Fruit fly (Drosophila melanogaster) whole organism, embryonic: ENCODE data around the gene CG17625.
A peak's percentile ranks its signal among the peaks of the same experiment; 100 is the strongest.

Experiments used
- B-H1 ChIP-seq: fragments of 200-800 bp; sonication (Bioruptor generic); IDR thresholded peaks from 3 replicates; pipeline ENCODE4 v1.3.6; 2022; ENCODE audit warnings: missing biosample characterization, missing genetic modification characterization
- Bdp1 ChIP-seq: fragments of 200-800 bp; sonication (Bioruptor generic); optimal IDR thresholded peaks from 3 replicates; lab custom pipeline; 2016; ENCODE audit warnings: missing biosample characterization, missing genetic modification characterization
- CG10366 ChIP-seq: fragments of 200-800 bp; sonication (Bioruptor generic); IDR thresholded peaks from 2 replicates; pipeline ENCODE4 v1.3.6; 2022; ENCODE audit warnings: missing biosample characterization, missing genetic modification characterization
- CG11085 ChIP-seq: fragments of 200-800 bp; sonication (Bioruptor generic); IDR thresholded peaks from 2 replicates; pipeline ENCODE4 v1.3.6; 2022; ENCODE audit warnings: missing biosample characterization, missing genetic modification characterization
- CG12071 ChIP-seq: fragments of 200-800 bp; sonication (Bioruptor generic); optimal IDR thresholded peaks from 3 replicates; lab custom pipeline; 2018; ENCODE audit warnings: missing biosample characterization, mild to moderate bottlenecking, missing genetic modification characterization
- CG1233 ChIP-seq: fragments of 200-800 bp; sonication (Bioruptor generic); optimal IDR thresholded peaks from 4 replicates; lab custom pipeline; 2018; ENCODE audit warnings: missing biosample characterization, mild to moderate bottlenecking, missing genetic modification characterization
- CG14710 ChIP-seq: fragments of 200-800 bp; sonication (Bioruptor generic); optimal IDR thresholded peaks from 3 replicates; lab custom pipeline; 2019; ENCODE audit warnings: missing biosample characterization, mild to moderate bottlenecking, missing genetic modification characterization, moderate library complexity
- CG14860 ChIP-seq: fragments of 200-800 bp; sonication (Bioruptor generic); IDR thresholded peaks from 3 replicates; pipeline ENCODE4 v1.3.6; 2022; ENCODE audit warnings: missing biosample characterization, missing genetic modification characterization; ENCODE audit not compliant: partially characterized antibody
- CG15601 ChIP-seq: fragments of 200-800 bp; sonication (Bioruptor generic); optimal IDR thresholded peaks from 3 replicates; lab custom pipeline; 2019; ENCODE audit warnings: missing biosample characterization, mild to moderate bottlenecking, missing genetic modification characterization, moderate library complexity
- CG2120 ChIP-seq: fragments of 200-800 bp; sonication (Bioruptor generic); optimal IDR thresholded peaks from 3 replicates; lab custom pipeline; 2016; ENCODE audit warnings: missing biosample characterization, missing genetic modification characterization
- CG30431 ChIP-seq: fragments of 200-800 bp; sonication (Bioruptor generic); optimal IDR thresholded peaks from 2 replicates; lab custom pipeline; 2017; ENCODE audit warnings: missing biosample characterization, missing genetic modification characterization
- CG33213 ChIP-seq: fragments of 200-800 bp; sonication (Bioruptor generic); optimal IDR thresholded peaks from 3 replicates; lab custom pipeline; 2016; ENCODE audit warnings: missing biosample characterization, missing genetic modification characterization
- CG4282 ChIP-seq: fragments of 200-800 bp; sonication (Bioruptor generic); optimal IDR thresholded peaks from 2 replicates; lab custom pipeline; 2016; ENCODE audit warnings: missing biosample characterization, missing genetic modification characterization
- CG4360 ChIP-seq: fragments of 200-800 bp; sonication (Bioruptor generic); IDR thresholded peaks from 2 replicates; pipeline ENCODE4 v1.3.6; 2022; ENCODE audit warnings: missing biosample characterization, missing genetic modification characterization
- CG4707 ChIP-seq: fragments of 200-800 bp; sonication (Bioruptor generic); optimal IDR thresholded peaks from 2 replicates; lab custom pipeline; 2018; ENCODE audit warnings: missing biosample characterization, mild to moderate bottlenecking, missing genetic modification characterization, moderate library complexity
- CG7963 ChIP-seq: fragments of 200-800 bp; sonication (Bioruptor generic); IDR thresholded peaks from 3 replicates; pipeline ENCODE4 v1.3.6; 2022; ENCODE audit warnings: missing biosample characterization, missing genetic modification characterization; ENCODE audit not compliant: partially characterized antibody
- CG8924 ChIP-seq: fragments of 200-800 bp; optimal IDR thresholded peaks from 3 replicates; lab custom pipeline; 2019; ENCODE audit warnings: missing biosample characterization, mild to moderate bottlenecking, missing genetic modification characterization, moderate library complexity
- CG9437 ChIP-seq: fragments of 200-800 bp; sonication (Bioruptor generic); optimal IDR thresholded peaks from 2 replicates; lab custom pipeline; 2018; ENCODE audit warnings: missing biosample characterization, mild to moderate bottlenecking, missing genetic modification characterization
- CG9609 ChIP-seq: fragments of 200-800 bp; sonication (Bioruptor generic); optimal IDR thresholded peaks from 3 replicates; lab custom pipeline; 2016; ENCODE audit warnings: missing biosample characterization, missing genetic modification characterization
- CTCF ChIP-seq: fragments of 200-800 bp; sonication (Bioruptor generic); optimal IDR thresholded peaks from 2 replicates; lab custom pipeline; 2017; ENCODE audit warnings: missing biosample characterization, mild to moderate bottlenecking, missing genetic modification characterization, moderate library complexity
- CoRest ChIP-seq: fragments of 200-800 bp; sonication (Bioruptor generic); optimal IDR thresholded peaks from 3 replicates; lab custom pipeline; 2018; ENCODE audit warnings: missing biosample characterization, mild to moderate bottlenecking, missing genetic modification characterization, moderate library complexity
- Dbx ChIP-seq: fragments of 200-800 bp; sonication (Bioruptor generic); IDR thresholded peaks from 3 replicates; pipeline ENCODE4 v1.3.6; 2022; ENCODE audit warnings: missing biosample characterization, missing genetic modification characterization
- Dip3 ChIP-seq: fragments of 200-800 bp; sonication (Bioruptor generic); optimal IDR thresholded peaks from 3 replicates; lab custom pipeline; 2016; ENCODE audit warnings: missing biosample characterization, missing genetic modification characterization
- Lhr ChIP-seq: fragments of 200-800 bp; sonication (Bioruptor generic); optimal IDR thresholded peaks from 3 replicates; lab custom pipeline; 2017; ENCODE audit warnings: mild to moderate bottlenecking, missing biosample characterization, missing genetic modification reagents, missing genetic modification characterization
- MBD-R2 ChIP-seq: fragments of 200-800 bp; sonication (Bioruptor generic); IDR thresholded peaks from 2 replicates; pipeline ENCODE4 v1.3.6; 2022; ENCODE audit warnings: missing biosample characterization, missing genetic modification characterization
- NFAT ChIP-seq: fragments of 200-800 bp; sonication (Bioruptor generic); IDR thresholded peaks from 2 replicates; pipeline ENCODE4 v1.3.6; 2022; ENCODE audit warnings: missing biosample characterization, missing genetic modification characterization
- NK7.1 ChIP-seq: fragments of 200-800 bp; sonication (Bioruptor generic); optimal IDR thresholded peaks from 3 replicates; lab custom pipeline; 2016; ENCODE audit warnings: missing biosample characterization, missing genetic modification characterization
- Nf-YA ChIP-seq: fragments of 200-800 bp; sonication (Bioruptor generic); IDR thresholded peaks from 2 replicates; pipeline ENCODE4 v1.3.6; 2022; ENCODE audit warnings: missing biosample characterization, missing genetic modification characterization
- Sry-β ChIP-seq: fragments of 200-800 bp; sonication (Bioruptor generic); optimal IDR thresholded peaks from 2 replicates; lab custom pipeline; 2018; ENCODE audit warnings: missing biosample characterization, mild to moderate bottlenecking, missing genetic modification characterization, moderate library complexity
- Usf ChIP-seq: fragments of 200-800 bp; sonication (Bioruptor generic); optimal IDR thresholded peaks from 2 replicates; lab custom pipeline; 2017; ENCODE audit warnings: missing genotype, missing biosample characterization, missing genetic modification characterization
- ap ChIP-seq: fragments of 200-800 bp; sonication (Bioruptor generic); IDR thresholded peaks from 2 replicates; pipeline ENCODE4 v1.3.6; 2022; ENCODE audit warnings: missing biosample characterization, missing genetic modification characterization
- ase ChIP-seq: fragments of 200-800 bp; sonication (Bioruptor generic); IDR thresholded peaks from 3 replicates; pipeline ENCODE4 v1.3.6; 2022; ENCODE audit warnings: missing biosample characterization, missing genetic modification characterization
- cas ChIP-seq: fragments of 200-800 bp; sonication (Bioruptor generic); IDR thresholded peaks from 2 replicates; pipeline ENCODE4 v1.3.6; 2022; ENCODE audit warnings: missing biosample characterization, missing genetic modification characterization
- cwo ChIP-seq: fragments of 200-800 bp; sonication (Bioruptor generic); optimal IDR thresholded peaks from 3 replicates; lab custom pipeline; 2017; ENCODE audit warnings: missing biosample characterization, missing genetic modification characterization, mild to moderate bottlenecking, moderate library complexity, missing genetic modification reagents
- dan ChIP-seq: fragments of 200-800 bp; sonication (Bioruptor generic); IDR thresholded peaks from 2 replicates; pipeline ENCODE4 v1.3.6; 2022; ENCODE audit warnings: missing biosample characterization, missing genetic modification characterization
- dm ChIP-seq: fragments of 200-800 bp; sonication (Bioruptor generic); optimal IDR thresholded peaks from 3 replicates; lab custom pipeline; 2016; ENCODE audit warnings: missing biosample characterization, missing genetic modification characterization
- hbn ChIP-seq: fragments of 200-800 bp; sonication (Bioruptor generic); IDR thresholded peaks from 2 replicates; pipeline ENCODE4 v1.3.6; 2022; ENCODE audit warnings: missing biosample characterization, missing genetic modification characterization; ENCODE audit not compliant: partially characterized antibody
- hth ChIP-seq: fragments of >200 bp; optimal IDR thresholded peaks from 2 replicates; lab custom pipeline; 2017; ENCODE audit warnings: inconsistent platforms
- inv ChIP-seq: fragments of 200-800 bp; sonication (Bioruptor generic); IDR thresholded peaks from 2 replicates; pipeline ENCODE4 v1.3.6; 2022; ENCODE audit warnings: missing biosample characterization, missing genetic modification characterization; ENCODE audit not compliant: partially characterized antibody
- knrl ChIP-seq: fragments of 200-800 bp; sonication (Bioruptor generic); IDR thresholded peaks from 3 replicates; pipeline ENCODE4 v1.3.6; 2022; ENCODE audit warnings: missing biosample characterization, missing genetic modification characterization; ENCODE audit not compliant: partially characterized antibody
- mld ChIP-seq: fragments of 200-800 bp; sonication (Bioruptor generic); IDR thresholded peaks from 3 replicates; pipeline ENCODE4 v1.3.6; 2022; ENCODE audit warnings: missing biosample characterization, missing genetic modification characterization; ENCODE audit not compliant: partially characterized antibody
- nerfin-2 ChIP-seq: fragments of 200-800 bp; sonication (Bioruptor generic); IDR thresholded peaks from 2 replicates; pipeline ENCODE4 v1.3.6; 2022; ENCODE audit warnings: missing biosample characterization, missing genetic modification characterization; ENCODE audit not compliant: partially characterized antibody
- pb ChIP-seq: fragments of 200-800 bp; sonication (Bioruptor generic); optimal IDR thresholded peaks from 3 replicates; lab custom pipeline; 2016; ENCODE audit warnings: missing biosample characterization, missing genetic modification characterization
- psq ChIP-seq: fragments of 200-800 bp; sonication (Bioruptor generic); optimal IDR thresholded peaks from 2 replicates; lab custom pipeline; 2017; ENCODE audit warnings: missing biosample characterization, missing genetic modification characterization
- ro ChIP-seq: fragments of 200-800 bp; sonication (Bioruptor generic); IDR thresholded peaks from 2 replicates; pipeline ENCODE4 v1.3.6; 2022; ENCODE audit warnings: missing biosample characterization, missing genetic modification characterization
- run ChIP-seq: fragments of 200-800 bp; sonication (Bioruptor generic); optimal IDR thresholded peaks from 3 replicates; lab custom pipeline; 2018; ENCODE audit warnings: missing biosample characterization, mild to moderate bottlenecking, missing genetic modification characterization
- sens-2 ChIP-seq: fragments of 200-800 bp; sonication (Bioruptor generic); IDR thresholded peaks from 2 replicates; pipeline ENCODE4 v1.3.6; 2022; ENCODE audit warnings: missing biosample characterization, missing genetic modification characterization
- sob ChIP-seq: fragments of 200-800 bp; sonication (Bioruptor generic); IDR thresholded peaks from 2 replicates; pipeline ENCODE4 v1.3.6; 2022; ENCODE audit warnings: missing biosample characterization, missing genetic modification characterization
- tll ChIP-seq, 2 experiments: fragments of 200-800 bp in 1 of 2; fragments of >200 bp in 1 of 2; sonication (Bioruptor generic) in 1 of 2; optimal IDR thresholded peaks; 2 replicates each; lab custom pipeline; 2017 to 2019; ENCODE audit warnings: missing biosample characterization in 2 of 2, missing genetic modification characterization in 2 of 2, mild to moderate bottlenecking in 1 of 2, moderate library complexity in 1 of 2
- unc-4 ChIP-seq: fragments of 200-800 bp; sonication (Bioruptor generic); IDR thresholded peaks from 2 replicates; pipeline ENCODE4 v1.3.6; 2022; ENCODE audit warnings: missing biosample characterization, missing genetic modification characterization; ENCODE audit not compliant: partially characterized antibody
- unpg ChIP-seq: fragments of 200-800 bp; sonication (Bioruptor generic); optimal IDR thresholded peaks from 3 replicates; lab custom pipeline; 2018; ENCODE audit warnings: missing biosample characterization, mild to moderate bottlenecking, missing genetic modification characterization, moderate library complexity
- vfl ChIP-seq: fragments of 200-800 bp; sonication (Bioruptor generic); optimal IDR thresholded peaks from 2 replicates; lab custom pipeline; 2016; ENCODE audit warnings: missing biosample characterization, missing genetic modification characterization

Gene CG17625

DNA sequence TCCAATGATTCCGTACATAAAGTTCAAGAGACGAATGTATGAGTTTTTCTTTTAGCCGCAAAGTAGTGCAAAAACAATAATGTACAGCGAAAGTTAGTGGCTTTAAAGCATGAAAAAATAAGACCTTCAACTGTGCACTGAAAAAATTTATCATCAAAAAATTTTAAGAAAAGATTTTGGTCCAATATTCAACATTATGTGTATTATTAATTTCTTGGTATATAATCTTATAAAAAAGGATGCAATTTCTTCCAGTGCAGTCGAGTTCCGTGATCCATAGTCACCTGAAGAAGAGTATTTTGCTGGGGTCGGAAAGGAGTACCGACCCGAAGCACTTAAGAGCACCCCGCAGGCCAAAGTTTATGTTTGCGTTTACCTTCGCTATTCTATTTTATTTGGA, 18.0 kb upstream of the CG17625 start (continued):
- TF ChIP-seq unc-4 = no peak
- TF ChIP-seq Nf-YA = no peak; the same call in 1 of the 2 replicates
- TF ChIP-seq CG11085 (GFP tag; lab: Robert Waterston, UW) = no peak
- no peak for TF ChIP-seq CG4360 (GFP tag; lab: Robert Waterston, UW)
- no peak for TF ChIP-seq knrl (GFP tag; lab: Robert Waterston, UW)
- no peak for TF ChIP-seq CG12071 (GFP tag; lab: Kevin White, UChicago)
- TF ChIP-seq MBD-R2 (GFP tag; lab: Robert Waterston, UW) = no peak
- TF ChIP-seq B-H1 (GFP tag; lab: Robert Waterston, UW) = peak; percentile 29; the same call in 1 of the 3 replicates
- TF ChIP-seq CG9609 (GFP tag; lab: Kevin White, UChicago) = no peak
- no peak for TF ChIP-seq Bdp1 (GFP tag; lab: Kevin White, UChicago)
- peak; percentile 6; the same call in 1 of the 3 replicates for TF ChIP-seq ase
- TF ChIP-seq sob (GFP tag; lab: Robert Waterston, UW) = 0 out of 2 replicates have a peak, but pooled peaks have one; percentile 12
- no peak for TF ChIP-seq Dip3 (GFP tag; lab: Kevin White, UChicago)
- no peak for TF ChIP-seq CG8924
- no peak for TF ChIP-seq Lhr (GFP tag; lab: Kevin White, UChicago)
- no peak for TF ChIP-seq CG30431 (GFP tag; lab: Kevin White, UChicago)
- no peak for TF ChIP-seq cwo (GFP tag; lab: Kevin White, UChicago)
- TF ChIP-seq CG4707 (GFP tag; lab: Kevin White, UChicago) = no peak
- no peak for TF ChIP-seq dan (GFP tag; lab: Robert Waterston, UW)
- no peak for TF ChIP-seq dm (GFP tag; lab: Kevin White, UChicago)
- no peak for TF ChIP-seq CG7963
- TF ChIP-seq nerfin-2 (GFP tag; lab: Robert Waterston, UW) = no peak
- no peak for TF ChIP-seq CG9437
- no peak for TF ChIP-seq vfl (GFP tag; lab: Kevin White, UChicago)
- no peak for TF ChIP-seq mld
- TF ChIP-seq Usf (GFP tag; lab: Kevin White, UChicago) = no peak
- TF ChIP-seq sens-2 (GFP tag; lab: Robert Waterston, UW) = no peak
- no peak for TF ChIP-seq CG14710 (tag; lab: Kevin White, UChicago)
- peak; percentile 3 for TF ChIP-seq unpg (GFP tag; lab: Kevin White, UChicago)
- TF ChIP-seq Sry-β (GFP tag; lab: Kevin White, UChicago) = no peak
- TF ChIP-seq NFAT (GFP tag; lab: Robert Waterston, UW) = no peak
- TF ChIP-seq CG4282 (GFP tag; lab: Kevin White, UChicago) = no peak
- peak; percentile 24 for TF ChIP-seq CG2120 (GFP tag; lab: Kevin White, UChicago)
- no peak for TF ChIP-seq CG14860 (GFP tag; lab: Robert Waterston, UW)
- no peak for TF ChIP-seq CTCF
- TF ChIP-seq cas = no peak
- no peak for TF ChIP-seq hbn
- no peak for TF ChIP-seq inv (GFP tag; lab: Robert Waterston, UW)
- no peak for TF ChIP-seq NK7.1 (GFP tag; lab: Kevin White, UChicago)
- TF ChIP-seq CG10366 (GFP tag; lab: Robert Waterston, UW) = peak; percentile 65
- peak; percentile 36; the same call in 1 of the 2 replicates for TF ChIP-seq ap (GFP tag; lab: Robert Waterston, UW)
- no peak for TF ChIP-seq run
- no peak for TF ChIP-seq CG33213
- TF ChIP-seq pb (GFP tag; lab: Kevin White, UChicago) = no peak
- TF ChIP-seq hth = no peak
- TF ChIP-seq CoRest (tag; lab: Kevin White, UChicago) = peak; percentile 23
- TF ChIP-seq CG1233 = no peak
- no peak for TF ChIP-seq psq
- no peak for TF ChIP-seq ro
- no peak for TF ChIP-seq tll (GFP tag; optimal IDR thresholded peaks at IDR 0.05; lab: Kevin White, UChicago)
- no peak for TF ChIP-seq CG15601 (tag; lab: Kevin White, UChicago)
- no peak for TF ChIP-seq Dbx (GFP tag; lab: Robert Waterston, UW)
